Worm (Caenorhabditis elegans): ENCODE data around the gene Y5H2B.3.

- TF ChIP-seq elt-1 (tag; optimal IDR thresholded peaks at IDR 0.05) (no peak), unc-62 (GFP tag; optimal IDR thresholded peaks at IDR 0.05) (no peak)
Observed at ce11 chrV:2179214-2179613, 8.9 kb upstream of the Y5H2B.3 start, which contains the start of gene cyp-33C1.

Measured in whole organism, L2 larva.